Fruit fly (Drosophila melanogaster) S2 (cell line): ENCODE data around the gene CG16865.

Source experiments
- CG8478 ChIP-seq: fragments of >200 bp; optimal IDR thresholded peaks from 2 replicates; lab custom pipeline; 2018
- CTCF ChIP-seq, 2 experiments: fragments of >200 bp; optimal IDR thresholded peaks; 2 replicates each; lab custom pipeline; 2018

- no peak for TF ChIP-seq CG8478 (lab: Kevin White, UChicago)
- no peak for TF ChIP-seq CTCF (optimal IDR thresholded peaks at IDR 0.05; lab: Kevin White, UChicago)
Observed at dm6 chr2L:13779795-13780108, 31.6 kb upstream of the CG16865 start.
